Worm (Caenorhabditis elegans): ENCODE measurements around the gene sftb-6.

The sftb-6 gene

DNA sequence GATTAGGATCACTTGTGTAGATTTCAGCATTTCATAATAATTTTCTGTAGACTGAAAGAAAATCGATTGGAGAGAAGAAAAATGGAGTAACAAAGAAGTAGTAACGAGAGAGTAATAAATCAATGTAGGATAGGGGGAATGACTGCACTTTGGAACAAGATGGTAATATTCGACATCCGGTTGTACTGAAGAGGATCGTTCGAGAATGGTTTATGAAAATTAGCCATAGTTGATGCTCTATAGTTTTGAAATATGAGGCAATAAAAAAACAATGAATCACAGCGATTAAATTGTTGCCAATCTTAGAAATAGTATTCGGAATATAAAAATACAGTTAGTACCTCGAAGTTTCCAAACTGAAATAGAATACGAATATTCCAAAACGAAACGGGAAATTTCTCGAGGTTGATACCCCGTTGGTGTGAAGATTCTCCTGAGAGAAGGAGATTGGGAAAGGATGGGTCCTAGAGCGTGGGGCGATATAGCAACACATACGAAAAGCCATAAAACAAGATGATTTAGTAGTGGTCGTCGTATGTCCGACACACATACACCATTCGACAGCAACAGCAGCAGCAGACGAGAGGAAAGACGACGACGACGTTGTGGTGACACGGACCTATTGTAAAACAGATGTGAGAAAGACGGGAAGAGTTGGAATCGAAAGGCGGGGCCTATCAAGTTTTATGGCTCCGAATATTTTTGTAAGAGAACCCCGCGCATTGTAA, 35.5 kb downstream of the sftb-6 start, which contains the start of gene cwn-1:
cwn-1 (minus strand) TSS at position 51 of the 728 bp plus-strand sequence.
- TF ChIP-seq ztf-29 (GFP tag; IDR thresholded peaks at IDR 0.05) (no peak), med-1 (GFP tag; optimal IDR thresholded peaks at IDR 0.05; ENCODE audit: insufficient read depth) (no peak), tab-1 (GFP tag; IDR thresholded peaks at IDR 0.05) (no peak), T22C8.4 (GFP tag; IDR thresholded peaks at IDR 0.05) (no peak), klf-2 (GFP tag; conservative IDR thresholded peaks at IDR 0.05) (no peak), ref-1 (GFP tag; conservative IDR thresholded peaks at IDR 0.05) (no peak), cog-1 (tag; optimal IDR thresholded peaks at IDR 0.05) (no peak), ztf-23 (GFP tag; IDR thresholded peaks at IDR 0.05) (no peak), flt-1 (GFP tag; IDR thresholded peaks at IDR 0.05) (no peak)

DNA sequence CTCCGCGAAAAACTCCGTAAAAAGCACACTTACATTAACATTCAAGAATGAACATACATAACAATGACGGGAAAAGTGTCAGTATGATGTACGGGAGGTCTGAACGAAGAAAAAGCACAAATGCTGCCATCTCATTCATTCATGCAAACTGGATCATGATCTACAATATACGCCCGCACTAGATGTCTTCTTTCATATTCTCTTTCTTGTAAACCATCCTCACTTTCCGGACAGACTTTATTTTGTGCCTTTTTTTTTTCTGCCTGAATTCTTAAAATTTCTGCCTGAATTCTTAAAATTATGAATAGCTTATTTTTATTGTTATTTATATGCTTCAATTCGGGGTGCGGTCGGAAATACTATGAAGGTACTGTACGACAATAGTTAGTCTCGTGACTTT, 37.0 kb downstream of the sftb-6 start, which contains the start of gene K10B4.1:
K10B4.1 (plus strand) TSS at position 301 of the 400 bp plus-strand sequence.
- no peak for TF ChIP-seq ztf-29 (GFP tag; IDR thresholded peaks at IDR 0.05)
- TF ChIP-seq ztf-23 (GFP tag; IDR thresholded peaks at IDR 0.05): no peak
- no peak for TF ChIP-seq med-1 (GFP tag; optimal IDR thresholded peaks at IDR 0.05; ENCODE audit: insufficient read depth)

DNA sequence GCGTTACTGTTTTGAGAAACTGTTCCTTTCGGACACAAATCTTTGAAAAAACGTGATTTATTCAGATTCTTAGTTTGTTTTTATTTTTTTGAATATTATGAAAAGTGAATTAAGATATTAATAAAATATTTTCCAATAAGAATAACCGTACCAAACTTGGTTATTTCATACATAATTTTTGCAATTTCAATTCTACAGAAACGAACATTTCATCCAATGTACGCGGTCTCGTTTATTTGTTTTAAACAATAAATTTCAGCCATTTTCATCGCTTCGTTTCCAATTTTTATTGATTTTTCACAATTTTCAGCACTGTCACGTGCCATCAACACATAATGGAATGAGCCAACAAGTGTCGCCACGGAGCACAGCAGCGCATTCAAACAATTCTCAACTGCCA, 48.7 kb downstream of the sftb-6 start, which contains the start of gene T25D3.4:
T25D3.4 (plus strand) TSS at position 301 of the 400 bp plus-strand sequence.
- TF ChIP-seq flt-1 (GFP tag; IDR thresholded peaks at IDR 0.05): no peak
- TF ChIP-seq tab-1 (GFP tag; IDR thresholded peaks at IDR 0.05): no peak
- no peak for TF ChIP-seq T22C8.4 (GFP tag; IDR thresholded peaks at IDR 0.05)
- TF ChIP-seq ztf-29 (GFP tag; IDR thresholded peaks at IDR 0.05): no peak
- TF ChIP-seq ref-1 (GFP tag; conservative IDR thresholded peaks at IDR 0.05): no peak
- no peak for TF ChIP-seq cog-1 (tag; optimal IDR thresholded peaks at IDR 0.05)
- no peak for TF ChIP-seq ztf-23 (GFP tag; IDR thresholded peaks at IDR 0.05)

Data from whole organism, midembryonic.